Fruit fly (Drosophila melanogaster): Measurements from ENCODE around the gene Pink1.

Pink1 gene

DNA sequence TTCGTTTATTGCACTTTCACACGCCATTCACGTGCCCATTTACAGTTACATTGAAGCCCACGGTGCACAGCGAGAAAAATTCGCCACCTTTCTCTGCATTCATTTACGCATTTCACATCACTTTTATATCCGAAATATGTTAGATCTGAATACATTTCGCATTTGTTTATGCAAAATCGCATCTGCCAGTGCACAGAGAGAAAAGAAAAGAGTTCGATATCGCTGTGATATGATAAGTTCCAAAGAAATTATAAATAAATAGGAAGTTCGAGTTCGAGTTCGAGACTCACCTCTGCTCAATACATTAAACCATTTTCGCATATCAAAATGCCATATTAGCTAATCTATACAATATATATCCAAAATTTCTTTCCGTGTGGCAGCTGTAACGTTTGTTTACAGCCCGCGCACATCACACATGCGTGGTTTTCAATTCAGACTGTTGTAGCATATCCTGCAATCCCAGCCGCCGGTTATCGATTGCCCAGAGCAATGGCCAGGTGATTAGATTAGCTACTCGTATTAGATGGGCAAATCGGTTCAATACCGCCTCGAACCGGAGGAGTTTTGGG is 27.5 kb upstream of the Pink1 start (continued):
- TF ChIP-seq CG11902 (GFP tag; optimal IDR thresholded peaks at IDR 0.05) = peak; percentile 88
- peak; percentile 91 for TF ChIP-seq Eip75B (GFP tag; optimal IDR thresholded peaks at IDR 0.05)
- peak; percentile 89 for TF ChIP-seq CG11762 (GFP tag; optimal IDR thresholded peaks at IDR 0.05; ENCODE audit: insufficient read depth)
- peak; percentile 87 for TF ChIP-seq CG6808 (GFP tag; optimal IDR thresholded peaks at IDR 0.05)
- TF ChIP-seq CG34406 (GFP tag; optimal IDR thresholded peaks at IDR 0.05) = peak; percentile 89
- peak; percentile 85 for TF ChIP-seq CG7368 (GFP tag; optimal IDR thresholded peaks at IDR 0.05)
- peak; percentile 96 for TF ChIP-seq Hr4 (GFP tag; optimal IDR thresholded peaks at IDR 0.05)
- peak; percentile 90 for TF ChIP-seq CG6163 (GFP tag; IDR thresholded peaks at IDR 0.05)
- TF ChIP-seq CG1621 (tag; optimal IDR thresholded peaks at IDR 0.05) = peak; percentile 84
- TF ChIP-seq Ets21C (GFP tag; optimal IDR thresholded peaks at IDR 0.05) = peak; percentile 86
- peak; percentile 93 for TF ChIP-seq Hr39 (GFP tag; optimal IDR thresholded peaks at IDR 0.05)
- peak; percentile 96 for TF ChIP-seq topi (GFP tag; optimal IDR thresholded peaks at IDR 0.05)
- TF ChIP-seq achi (GFP tag; optimal IDR thresholded peaks at IDR 0.05) = peak; percentile 89
- peak; percentile 84 for TF ChIP-seq Ets96B (tag; optimal IDR thresholded peaks at IDR 0.05)
- peak; percentile 91 for TF ChIP-seq acj6 (GFP tag; optimal IDR thresholded peaks at IDR 0.05)
- peak; percentile 80 for TF ChIP-seq fd59A (GFP tag; optimal IDR thresholded peaks at IDR 0.05)
- TF ChIP-seq lz (GFP tag; optimal IDR thresholded peaks at IDR 0.05) = peak; percentile 93
- peak; percentile 84 for TF ChIP-seq CG3032 (tag; optimal IDR thresholded peaks at IDR 0.05)
- TF ChIP-seq Sox15 (GFP tag; optimal IDR thresholded peaks at IDR 0.05) = peak; percentile 89
- peak; percentile 55 for TF ChIP-seq fkh (GFP tag; optimal IDR thresholded peaks at IDR 0.05)
- TF ChIP-seq Gug (GFP tag; IDR thresholded peaks at IDR 0.05) = peak; percentile 82
- peak; percentile 92 for TF ChIP-seq CG31627 (GFP tag; optimal IDR thresholded peaks at IDR 0.05)

DNA sequence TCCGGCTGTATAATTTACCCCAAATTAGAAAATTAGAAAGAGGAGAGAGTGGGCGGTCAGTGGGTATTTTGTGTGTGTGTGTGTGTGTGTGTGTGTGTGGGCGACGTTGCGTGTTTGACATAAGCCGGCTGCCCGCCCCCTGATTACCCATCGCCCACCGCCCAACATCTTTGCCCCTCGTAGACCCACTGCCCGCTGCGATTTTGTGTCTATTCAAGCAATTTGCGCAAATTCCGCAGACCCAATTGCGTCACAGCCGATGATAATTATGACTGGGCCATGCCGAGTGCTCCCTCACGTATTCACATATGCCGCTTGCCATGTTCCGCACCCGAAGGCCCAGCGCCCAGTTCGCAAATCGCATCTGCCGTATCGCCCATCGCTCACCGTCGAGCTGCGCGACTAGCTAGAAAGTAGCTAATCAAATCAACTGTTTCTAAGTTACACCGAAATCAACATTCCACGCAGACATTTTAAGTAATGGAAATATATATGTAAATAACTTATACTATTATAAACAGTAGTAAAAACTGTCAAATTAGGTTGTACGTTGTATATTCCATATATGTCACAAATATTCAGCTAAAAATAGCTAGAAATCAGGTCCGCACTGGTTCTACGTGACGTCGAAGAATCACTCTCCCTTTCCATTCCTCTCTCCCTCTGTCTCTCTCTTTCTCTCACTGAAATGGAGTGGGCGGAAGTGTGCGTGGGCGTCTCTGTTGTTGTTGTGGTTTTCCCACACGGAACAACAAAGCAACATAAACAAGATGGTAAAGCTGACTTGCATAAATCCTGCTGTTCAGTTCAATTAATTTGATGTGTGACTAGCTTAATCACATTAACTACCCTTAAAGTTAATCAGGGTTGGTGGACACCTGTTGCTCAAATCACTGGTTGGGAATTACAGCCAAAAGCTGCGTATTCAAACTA is 26.7 kb upstream of the Pink1 start:
- TF ChIP-seq pdm3 (GFP tag; optimal IDR thresholded peaks at IDR 0.05) (peak; percentile 34), CG8632 (GFP tag; optimal IDR thresholded peaks at IDR 0.05) (peak; percentile 39), dsx (GFP tag; optimal IDR thresholded peaks at IDR 0.05; ENCODE audit: poor library complexity, severe bottlenecking) (peak; percentile 48), Hr4 (GFP tag; optimal IDR thresholded peaks at IDR 0.05) (peak; percentile 48), Eip75B (GFP tag; optimal IDR thresholded peaks at IDR 0.05) (peak; percentile 22), svp (GFP tag) (peak; percentile 66), fd85E (GFP tag; optimal IDR thresholded peaks at IDR 0.05) (no peak), CG3032 (tag; optimal IDR thresholded peaks at IDR 0.05) (peak; percentile 44), Sox14 (GFP tag; optimal IDR thresholded peaks at IDR 0.05) (no peak), Ets21C (GFP tag; optimal IDR thresholded peaks at IDR 0.05) (no peak), cyc (GFP tag; optimal IDR thresholded peaks at IDR 0.05) (no peak), CG8319 (GFP tag; optimal IDR thresholded peaks at IDR 0.05) (no peak), Hr39 (GFP tag; optimal IDR thresholded peaks at IDR 0.05) (no peak), Sox102F (GFP tag; optimal IDR thresholded peaks at IDR 0.05) (peak; percentile 48), CG1621 (tag; optimal IDR thresholded peaks at IDR 0.05) (peak; percentile 37), fd59A (GFP tag; optimal IDR thresholded peaks at IDR 0.05) (no peak), Sox15 (GFP tag; optimal IDR thresholded peaks at IDR 0.05) (no peak), Eip78C (GFP tag) (peak; percentile 78), ss (GFP tag; optimal IDR thresholded peaks at IDR 0.05) (peak; percentile 54 to 59), CG6854 (GFP tag; optimal IDR thresholded peaks at IDR 0.05) (peak; percentile 46), CG16779 (tag; optimal IDR thresholded peaks at IDR 0.05) (peak; percentile 40), Smox (GFP tag; optimal IDR thresholded peaks at IDR 0.05) (no peak), achi (GFP tag; optimal IDR thresholded peaks at IDR 0.05) (peak; percentile 13), acj6 (GFP tag; optimal IDR thresholded peaks at IDR 0.05) (peak; percentile 26), net (GFP tag; optimal IDR thresholded peaks at IDR 0.05) (peak; percentile 23), CG7368 (GFP tag; optimal IDR thresholded peaks at IDR 0.05) (no peak), Hr38 (GFP tag; optimal IDR thresholded peaks at IDR 0.05) (no peak), CG4318 (GFP tag; optimal IDR thresholded peaks at IDR 0.05) (no peak), spab (GFP tag; optimal IDR thresholded peaks at IDR 0.05) (no peak), esn (GFP tag; optimal IDR thresholded peaks at IDR 0.05) (peak; percentile 12), CG6163 (GFP tag; IDR thresholded peaks at IDR 0.05) (0 out of 3 replicates have a peak, but pooled peaks have one; percentile 30), Blimp-1 (GFP tag; optimal IDR thresholded peaks at IDR 0.05) (peak; percentile 87), CG32006 (GFP tag; optimal IDR thresholded peaks at IDR 0.05) (peak; percentile 38), CG11294 (GFP tag; IDR thresholded peaks at IDR 0.05) (peak; percentile 14; the same call in 1 of the 2 replicates), CG8119 (GFP tag; IDR thresholded peaks at IDR 0.05) (peak; percentile 56; the same call in 2 of the 3 replicates), Ets96B (tag; optimal IDR thresholded peaks at IDR 0.05) (peak; percentile 48), Gug (GFP tag; IDR thresholded peaks at IDR 0.05) (0 out of 2 replicates have a peak, but pooled peaks have one; percentile 9)

Data from whole organism, prepupa.